Fruit fly (Drosophila melanogaster) whole organism, embryonic: ENCODE measurements around the gene Ugt316A1.
A peak's percentile ranks its signal among the peaks of the same experiment; 100 is the strongest.

Source experiments
- Awh ChIP-seq: fragments of 200-800 bp; sonication (Bioruptor generic); IDR thresholded peaks from 2 replicates; pipeline ENCODE4, ENCODE4 v1.3.6; 2022; ENCODE audit warnings: missing biosample characterization, missing genetic modification characterization
- B-H2 ChIP-seq: fragments of 200-800 bp; sonication (Bioruptor generic); optimal IDR thresholded peaks from 2 replicates; lab custom pipeline; 2018; ENCODE audit warnings: missing biosample characterization, mild to moderate bottlenecking, missing genetic modification characterization
- CG10321 ChIP-seq: fragments of 200-800 bp; sonication (Bioruptor generic); IDR thresholded peaks from 2 replicates; pipeline ENCODE4 v1.3.6; 2022; ENCODE audit warnings: missing biosample characterization, missing genetic modification characterization
- CG11247 ChIP-seq: fragments of 200-800 bp; sonication (Bioruptor generic); IDR thresholded peaks from 2 replicates; pipeline ENCODE4 v1.3.6; 2022; ENCODE audit warnings: missing biosample characterization, missing genetic modification characterization
- CG12104 ChIP-seq: fragments of 200-800 bp; sonication (Bioruptor generic); optimal IDR thresholded peaks from 3 replicates; lab custom pipeline; 2016; ENCODE audit warnings: missing biosample characterization, missing genetic modification characterization
- CG12236 ChIP-seq: fragments of 200-800 bp; sonication (Bioruptor generic); optimal IDR thresholded peaks from 2 replicates; lab custom pipeline; 2016; ENCODE audit warnings: missing biosample characterization, missing genetic modification characterization
- CG12391 ChIP-seq: fragments of 200-800 bp; sonication (Bioruptor generic); optimal IDR thresholded peaks from 3 replicates; lab custom pipeline; 2018; ENCODE audit warnings: missing biosample characterization, mild to moderate bottlenecking, missing genetic modification characterization, moderate library complexity
- CG15514 ChIP-seq: fragments of 200-800 bp; sonication (Bioruptor generic); optimal IDR thresholded peaks from 3 replicates; lab custom pipeline; 2017; ENCODE audit warnings: missing biosample characterization, missing genetic modification characterization, mild to moderate bottlenecking, moderate library complexity, missing genetic modification reagents
- CG17186 ChIP-seq: fragments of 200-800 bp; sonication (Bioruptor generic); optimal IDR thresholded peaks from 3 replicates; lab custom pipeline; 2017; ENCODE audit warnings: missing biosample characterization, missing genetic modification reagents, missing genetic modification characterization
- CG17568 ChIP-seq: fragments of 200-800 bp; sonication (Bioruptor generic); optimal IDR thresholded peaks from 2 replicates; lab custom pipeline; 2018; ENCODE audit warnings: missing biosample characterization, mild to moderate bottlenecking, missing genetic modification characterization, moderate library complexity
- CG2889 ChIP-seq: fragments of 200-800 bp; sonication (Bioruptor generic); IDR thresholded peaks from 3 replicates; pipeline ENCODE4 v1.3.6; 2022; ENCODE audit warnings: missing biosample characterization, missing genetic modification characterization
- CG32532 ChIP-seq: fragments of 200-800 bp; sonication (Bioruptor generic); IDR thresholded peaks from 2 replicates; pipeline ENCODE4 v1.3.6; 2022; ENCODE audit warnings: missing biosample characterization, missing genetic modification characterization
- CG32772 ChIP-seq: fragments of 200-800 bp; sonication (Bioruptor generic); IDR thresholded peaks from 2 replicates; pipeline ENCODE4 v1.3.6; 2022; ENCODE audit warnings: missing biosample characterization, missing genetic modification characterization
- CG42726 ChIP-seq: fragments of 200-800 bp; sonication (Bioruptor generic); IDR thresholded peaks from 2 replicates; pipeline ENCODE4 v1.3.6; 2022; ENCODE audit warnings: missing biosample characterization, missing genetic modification characterization; ENCODE audit not compliant: partially characterized antibody
- CG4360 ChIP-seq: fragments of 200-800 bp; sonication (Bioruptor generic); IDR thresholded peaks from 2 replicates; pipeline ENCODE4 v1.3.6; 2022; ENCODE audit warnings: missing biosample characterization, missing genetic modification characterization
- CG4730 ChIP-seq: fragments of 200-800 bp; sonication (Bioruptor generic); IDR thresholded peaks from 2 replicates; pipeline ENCODE4 v1.3.6; 2022; ENCODE audit warnings: missing biosample characterization, missing genetic modification characterization
- CG6175 ChIP-seq: fragments of 200-800 bp; sonication (Bioruptor generic); IDR thresholded peaks from 3 replicates; pipeline ENCODE4 v1.3.6; 2022; ENCODE audit warnings: missing biosample characterization, missing genetic modification characterization
- CG7556 ChIP-seq: fragments of 200-800 bp; sonication (Bioruptor generic); optimal IDR thresholded peaks from 2 replicates; lab custom pipeline; 2017; ENCODE audit warnings: missing biosample characterization, mild to moderate bottlenecking, missing genetic modification characterization
- CG9437 ChIP-seq: fragments of 200-800 bp; sonication (Bioruptor generic); optimal IDR thresholded peaks from 2 replicates; lab custom pipeline; 2018; ENCODE audit warnings: missing biosample characterization, mild to moderate bottlenecking, missing genetic modification characterization
- CTCF ChIP-seq: fragments of 200-800 bp; sonication (Bioruptor generic); optimal IDR thresholded peaks from 2 replicates; lab custom pipeline; 2017; ENCODE audit warnings: missing biosample characterization, mild to moderate bottlenecking, missing genetic modification characterization, moderate library complexity
- D19B ChIP-seq: fragments of 200-800 bp; sonication (Bioruptor generic); optimal IDR thresholded peaks from 2 replicates; lab custom pipeline; 2017; ENCODE audit warnings: missing biosample characterization, mild to moderate bottlenecking, missing genetic modification characterization
- Dek ChIP-seq: fragments of 200-800 bp; sonication (Bioruptor generic); optimal IDR thresholded peaks from 3 replicates; lab custom pipeline; 2019; ENCODE audit warnings: missing biosample characterization, mild to moderate bottlenecking, missing genetic modification characterization, moderate library complexity
- Dip2 ChIP-seq: fragments of 200-800 bp; sonication (Bioruptor generic); IDR thresholded peaks from 2 replicates; pipeline ENCODE4 v1.3.6; 2022; ENCODE audit warnings: missing biosample characterization, missing genetic modification characterization
- Dref ChIP-seq: fragments of 200-800 bp; sonication (Bioruptor generic); IDR thresholded peaks from 2 replicates; pipeline ENCODE4 v1.3.6; 2022; ENCODE audit warnings: missing biosample characterization, missing genetic modification characterization
- Eip74EF ChIP-seq, 2 experiments: fragments of 200-800 bp in 1 of 2; fragments of >200 bp in 1 of 2; sonication (Bioruptor generic) in 1 of 2; optimal IDR thresholded peaks; 2 replicates each; lab custom pipeline; 2017 to 2019; ENCODE audit warnings: missing biosample characterization in 2 of 2, missing genetic modification characterization in 2 of 2, mild to moderate bottlenecking in 1 of 2, moderate library complexity in 1 of 2
- Gsc ChIP-seq: fragments of 200-800 bp; sonication (Bioruptor generic); IDR thresholded peaks from 2 replicates; pipeline ENCODE4 v1.3.6; 2022; ENCODE audit warnings: missing biosample characterization, missing genetic modification characterization
- HLH3B ChIP-seq: fragments of 200-800 bp; sonication (Bioruptor generic); IDR thresholded peaks from 2 replicates; pipeline ENCODE4 v1.3.6; 2022; ENCODE audit warnings: missing biosample characterization, missing genetic modification characterization
- Hmx ChIP-seq: fragments of 200-800 bp; sonication (Bioruptor generic); optimal IDR thresholded peaks from 2 replicates; lab custom pipeline; 2016; ENCODE audit warnings: missing biosample characterization, missing genetic modification characterization
- Hr3 ChIP-seq: fragments of 200-800 bp; sonication (Bioruptor generic); optimal IDR thresholded peaks from 3 replicates; lab custom pipeline; 2016; ENCODE audit warnings: missing biosample characterization, missing genetic modification characterization
- Hr78 ChIP-seq, 2 experiments: fragments of 200-800 bp in 1 of 2; fragments of >200 bp in 1 of 2; sonication (Bioruptor generic) in 1 of 2; optimal IDR thresholded peaks; 2 replicates each; lab custom pipeline; 2017 to 2019; ENCODE audit warnings: missing biosample characterization in 2 of 2, missing genetic modification characterization in 2 of 2, mild to moderate bottlenecking in 1 of 2, moderate library complexity in 1 of 2
- Med ChIP-seq: fragments of 200-800 bp; sonication (Bioruptor generic); peaks from one replicate; lab custom pipeline; 2016; ENCODE audit warnings: missing biosample characterization, missing genetic modification characterization, mild to moderate bottlenecking, inconsistent platforms, moderate library complexity
- Oaz ChIP-seq: fragments of 200-800 bp; sonication (Bioruptor generic); IDR thresholded peaks from 2 replicates; pipeline ENCODE4 v1.3.6; 2022; ENCODE audit warnings: missing biosample characterization, missing genetic modification characterization
- Oli ChIP-seq: fragments of 200-800 bp; sonication (Bioruptor generic); optimal IDR thresholded peaks from 2 replicates; lab custom pipeline; 2018; ENCODE audit warnings: missing biosample characterization, mild to moderate bottlenecking, missing genetic modification characterization, moderate library complexity
- Opbp ChIP-seq: fragments of 200-800 bp; sonication (Bioruptor generic); IDR thresholded peaks from 3 replicates; pipeline ENCODE4 v1.3.6; 2022; ENCODE audit warnings: missing biosample characterization, missing genetic modification characterization; ENCODE audit not compliant: partially characterized antibody
- Rfx ChIP-seq: fragments of 200-800 bp; sonication (Bioruptor generic); IDR thresholded peaks from 2 replicates; pipeline ENCODE4 v1.3.6; 2022; ENCODE audit warnings: missing biosample characterization, missing genetic modification characterization
- Sin3A ChIP-seq: fragments of >200 bp; optimal IDR thresholded peaks from 2 replicates; lab custom pipeline; 2018
- Xbp1 ChIP-seq: fragments of 200-800 bp; sonication (Bioruptor generic); optimal IDR thresholded peaks from 3 replicates; lab custom pipeline; 2016; ENCODE audit warnings: missing biosample characterization, mild to moderate bottlenecking, missing genetic modification characterization
- YL-1 ChIP-seq: fragments of 200-800 bp; sonication (Bioruptor generic); optimal IDR thresholded peaks from 3 replicates; lab custom pipeline; 2017; ENCODE audit warnings: missing biosample characterization, mild to moderate bottlenecking, missing genetic modification characterization
- abd-A ChIP-seq: fragments of 200-800 bp; sonication (Bioruptor generic); optimal IDR thresholded peaks from 3 replicates; lab custom pipeline; 2019; ENCODE audit warnings: missing biosample characterization, mild to moderate bottlenecking, missing genetic modification characterization, moderate library complexity
- dati ChIP-seq: fragments of 200-800 bp; sonication (Bioruptor generic); IDR thresholded peaks from 2 replicates; pipeline ENCODE4 v1.3.6; 2022; ENCODE audit warnings: missing biosample characterization, missing genetic modification characterization
- fd102C ChIP-seq: fragments of 200-800 bp; sonication (Bioruptor generic); optimal IDR thresholded peaks from 2 replicates; lab custom pipeline; 2018; ENCODE audit warnings: missing biosample characterization, mild to moderate bottlenecking, missing genetic modification characterization, moderate library complexity
- fu2 ChIP-seq: fragments of 200-800 bp; sonication (Bioruptor generic); optimal IDR thresholded peaks from 2 replicates; lab custom pipeline; 2016; ENCODE audit warnings: missing biosample characterization, missing genetic modification characterization
- inv ChIP-seq: fragments of 200-800 bp; sonication (Bioruptor generic); IDR thresholded peaks from 2 replicates; pipeline ENCODE4 v1.3.6; 2022; ENCODE audit warnings: missing biosample characterization, missing genetic modification characterization; ENCODE audit not compliant: partially characterized antibody
- otp ChIP-seq: fragments of 200-800 bp; sonication (Bioruptor generic); IDR thresholded peaks from 3 replicates; pipeline ENCODE4, ENCODE4 v1.3.6; 2022; ENCODE audit warnings: missing biosample characterization, missing genetic modification characterization
- pan ChIP-seq, 4 experiments: fragments of >200 bp in 3 of 4; fragments of 200-800 bp in 1 of 4; sonication (Bioruptor generic) in 1 of 4; optimal IDR thresholded peaks in 3 of 4; IDR thresholded peaks in 1 of 4; 2 replicates each; pipeline versions ENCODE4 v1.3.6 to Lab custom; 2017 to 2022; ENCODE audit warnings: missing biosample characterization in 2 of 4, missing genetic modification characterization in 2 of 4, mixed read lengths in 1 of 4
- pzg ChIP-seq: fragments of 200-800 bp; sonication (Bioruptor generic); optimal IDR thresholded peaks from 3 replicates; lab custom pipeline; 2018; ENCODE audit warnings: missing biosample characterization, mild to moderate bottlenecking, missing genetic modification characterization, moderate library complexity
- rib ChIP-seq: fragments of 200-800 bp; sonication (Bioruptor generic); IDR thresholded peaks from 2 replicates; pipeline ENCODE4 v1.3.6; 2022; ENCODE audit warnings: missing biosample characterization, missing genetic modification characterization
- schlank ChIP-seq: fragments of 200-800 bp; sonication (Bioruptor generic); optimal IDR thresholded peaks from 2 replicates; lab custom pipeline; 2018; ENCODE audit warnings: missing biosample characterization, mild to moderate bottlenecking, missing genetic modification characterization
- sqz ChIP-seq: fragments of 200-800 bp; sonication (Bioruptor generic); optimal IDR thresholded peaks from 3 replicates; lab custom pipeline; 2018; ENCODE audit warnings: missing biosample characterization, mild to moderate bottlenecking, missing genetic modification characterization
- tio ChIP-seq: fragments of 200-800 bp; sonication (Bioruptor generic); optimal IDR thresholded peaks from 2 replicates; lab custom pipeline; 2017; ENCODE audit warnings: missing biosample characterization, missing genetic modification characterization, inconsistent platforms
- wor ChIP-seq: fragments of 200-800 bp; sonication (Bioruptor generic); IDR thresholded peaks from 2 replicates; pipeline ENCODE4 v1.3.6; 2022; ENCODE audit warnings: missing biosample characterization, missing genetic modification characterization

Gene Ugt316A1

DNA sequence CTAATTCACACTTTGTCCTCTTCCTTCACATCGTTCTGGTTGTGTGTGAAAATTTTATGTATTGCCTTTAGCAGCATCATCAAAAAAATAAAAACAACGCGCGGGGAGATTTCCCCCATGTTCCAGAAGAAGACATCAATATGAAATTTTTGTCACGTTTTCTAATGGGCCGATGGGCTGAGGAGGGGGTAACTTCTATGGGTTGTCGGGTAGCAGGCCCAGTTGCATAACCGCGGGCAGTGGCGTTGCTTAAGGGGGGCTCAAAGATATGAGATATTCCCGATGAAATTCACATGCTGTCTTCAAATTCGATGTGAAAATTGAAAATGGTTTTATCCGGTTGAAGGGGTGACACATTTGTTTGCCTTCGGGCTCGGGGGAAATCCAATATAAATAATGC, 44.2 kb downstream of the Ugt316A1 start (continued):
- TF ChIP-seq CG32772 (GFP tag; lab: Robert Waterston, UW) (no peak), Opbp (GFP tag; lab: Robert Waterston, UW) (no peak), HLH3B (GFP tag; lab: Robert Waterston, UW) (peak; percentile 34; the same call in 1 of the 2 replicates), Oaz (GFP tag; lab: Robert Waterston, UW) (0 out of 2 replicates have a peak, but pooled peaks have one; percentile 5), D19B (no peak), CTCF (GFP tag; lab: Kevin White, UChicago) (no peak), CG32532 (peak; percentile 51; the same call in 1 of the 2 replicates), CG17186 (GFP tag; lab: Kevin White, UChicago) (no peak), CG2889 (GFP tag; lab: Robert Waterston, UW) (no peak), wor (GFP tag; lab: Robert Waterston, UW) (no peak), CG12391 (no peak), Oli (tag; lab: Kevin White, UChicago) (no peak), CG12104 (GFP tag; lab: Kevin White, UChicago) (no peak), Hr78 (GFP tag; optimal IDR thresholded peaks at IDR 0.05; lab: Kevin White, UChicago) (no peak), Dip2 (no peak), Med (GFP tag; lab: Kevin White, UChicago) (peak; percentile 47), CG17568 (GFP tag; lab: Kevin White, UChicago) (no peak), Rfx (GFP tag; lab: Robert Waterston, UW) (peak; percentile 46; the same call in 1 of the 2 replicates), CG10321 (GFP tag; lab: Robert Waterston, UW) (no peak), dati (GFP tag; lab: Robert Waterston, UW) (no peak), CG12236 (GFP tag; lab: Kevin White, UChicago) (no peak), schlank (tag; lab: Kevin White, UChicago) (no peak), rib (GFP tag; lab: Robert Waterston, UW) (peak; percentile 42; the same call in 1 of the 2 replicates), B-H2 (GFP tag; lab: Kevin White, UChicago) (no peak), fd102C (GFP tag; lab: Kevin White, UChicago) (no peak), otp (GFP tag; lab: Robert Waterston, UW) (0 out of 3 replicates have a peak, but pooled peaks have one; percentile 29), CG42726 (no peak), sqz (GFP tag; lab: Kevin White, UChicago) (no peak)

dm6 chr3L:19016805-19017161, 45.8 kb downstream of the Ugt316A1 start:
- TF ChIP-seq CG15514 (GFP tag; lab: Kevin White, UChicago) (no peak), CG11247 (GFP tag; lab: Robert Waterston, UW) (0 out of 2 replicates have a peak, but pooled peaks have one; percentile 6), Xbp1 (GFP tag; lab: Kevin White, UChicago) (no peak), Eip74EF (GFP tag; optimal IDR thresholded peaks at IDR 0.05; lab: Kevin White, UChicago) (peak in 1 of 2 experiments; percentile 44), Gsc (GFP tag; lab: Robert Waterston, UW) (no peak), Dref (GFP tag; lab: Robert Waterston, UW) (no peak), Hmx (GFP tag; lab: Kevin White, UChicago) (no peak), CG9437 (no peak), CG4360 (GFP tag; lab: Robert Waterston, UW) (peak; percentile 81), CG7556 (GFP tag; lab: Kevin White, UChicago) (no peak), CG6175 (GFP tag; lab: Robert Waterston, UW) (peak; percentile 61; the same call in 2 of the 3 replicates), Hr3 (GFP tag; lab: Kevin White, UChicago) (no peak), abd-A (peak; percentile 19), Dek (tag; lab: Kevin White, UChicago) (no peak), inv (GFP tag; lab: Robert Waterston, UW) (no peak), CG4730 (GFP tag; lab: Robert Waterston, UW) (no peak), Sin3A (lab: Kevin White, UChicago) (no peak), pzg (GFP tag; lab: Kevin White, UChicago) (no peak), fu2 (no peak), YL-1 (GFP tag; lab: Kevin White, UChicago) (no peak), CG12104 (GFP tag; lab: Kevin White, UChicago) (peak; percentile 23), tio (GFP tag; lab: Kevin White, UChicago) (no peak), pan (optimal IDR thresholded peaks at IDR 0.05; lab: Kevin White, UChicago) (no peak), pan (GFP tag; optimal IDR thresholded peaks at IDR 0.05 in 1 of 2, IDR thresholded peaks at IDR 0.05 in 1 of 2) (peak in 1 of 2 experiments; percentile 4), Awh (GFP tag; lab: Robert Waterston, UW) (peak; percentile 80)
